Worm (Caenorhabditis elegans) whole organism, young adult: Measurements from ENCODE around the gene F26F4.8.

Source experiments
- B0261.1 ChIP-seq: sonication (generic microtip); optimal IDR thresholded peaks from 2 replicates; lab custom pipeline; 2016; ENCODE audit warnings: mild to moderate bottlenecking, missing genetic modification characterization, moderate library complexity, missing compliant biosample characterization
- B0336.3 ChIP-seq: fragments of 200-800 bp; sonication (Bioruptor generic); IDR thresholded peaks from 2 replicates; pipeline ENCODE4 v1.3.6; 2022; ENCODE audit warnings: missing genetic modification characterization, missing compliant biosample characterization
- F10E7.11 ChIP-seq: sonication (generic microtip); optimal IDR thresholded peaks from 2 replicates; lab custom pipeline; 2017; ENCODE audit warnings: mild to moderate bottlenecking, missing genetic modification characterization, moderate library complexity, missing compliant biosample characterization
- F33H1.4 ChIP-seq: fragments of 200-800 bp; sonication (Bioruptor generic); IDR thresholded peaks from 2 replicates; pipeline ENCODE4 v1.3.6; 2022; ENCODE audit warnings: missing genetic modification reagents, missing genetic modification characterization, missing compliant biosample characterization
- F57C9.4 ChIP-seq: sonication (generic microtip); optimal IDR thresholded peaks from 2 replicates; lab custom pipeline; 2017; ENCODE audit warnings: mild to moderate bottlenecking, missing genetic modification characterization, missing compliant biosample characterization
- Y67H2A.10 ChIP-seq: fragments of 200-800 bp; sonication (Bioruptor generic); conservative IDR thresholded peaks from 2 replicates; pipeline ENCODE4 v1.3.6; 2022; ENCODE audit warnings: missing genetic modification reagents, missing genetic modification characterization, missing compliant biosample characterization
- attf-5 ChIP-seq: fragments of 200-800 bp; sonication (Bioruptor generic); optimal IDR thresholded peaks from 2 replicates; lab custom pipeline; 2018; ENCODE audit warnings: mild to moderate bottlenecking, missing genetic modification characterization, missing compliant biosample characterization
- bed-1 ChIP-seq: fragments of 200-800 bp; sonication (Bioruptor generic); IDR thresholded peaks from 2 replicates; pipeline ENCODE4 v1.3.6; 2022; ENCODE audit warnings: missing genetic modification reagents, missing genetic modification characterization, missing compliant biosample characterization
- bed-2 ChIP-seq: fragments of 200-800 bp; sonication (Bioruptor generic); IDR thresholded peaks from 2 replicates; pipeline ENCODE4 v1.3.6; 2022; ENCODE audit warnings: missing genetic modification reagents, missing genetic modification characterization, missing compliant biosample characterization
- ccch-3 ChIP-seq: fragments of 200-800 bp; sonication (Bioruptor generic); optimal IDR thresholded peaks from 2 replicates; lab custom pipeline; 2018; ENCODE audit warnings: mild to moderate bottlenecking, missing genetic modification characterization, missing compliant biosample characterization
- cebp-1 ChIP-seq, 2 experiments: fragments of 200-800 bp in 1 of 2; sonication (Bioruptor generic) in 1 of 2; sonication (generic microtip) in 1 of 2; IDR thresholded peaks in 1 of 2; optimal IDR thresholded peaks in 1 of 2; 2 replicates each; pipeline versions ENCODE4 v1.3.6 to Lab custom; 2017 to 2022; ENCODE audit warnings: missing compliant biosample characterization in 2 of 2, missing genetic modification characterization in 2 of 2, mild to moderate bottlenecking in 1 of 2, missing genetic modification reagents in 1 of 2, moderate library complexity in 1 of 2
- ceh-79 ChIP-seq: sonication (generic microtip); optimal IDR thresholded peaks from 2 replicates; lab custom pipeline; 2017; ENCODE audit warnings: mild to moderate bottlenecking, missing genetic modification characterization, missing compliant biosample characterization
- die-1 ChIP-seq: sonication (generic microtip); optimal IDR thresholded peaks from 2 replicates; lab custom pipeline; 2016; ENCODE audit warnings: missing genotype, mild to moderate bottlenecking, missing genetic modification characterization, missing compliant biosample characterization
- dox-1 ChIP-seq: fragments of 200-800 bp; sonication (Bioruptor generic); IDR thresholded peaks from 2 replicates; pipeline ENCODE4 v1.3.6; 2022; ENCODE audit warnings: missing genetic modification reagents, missing genetic modification characterization, missing compliant biosample characterization
- egl-18 ChIP-seq: fragments of 200-800 bp; sonication (Bioruptor generic); IDR thresholded peaks from 2 replicates; pipeline ENCODE4 v1.3.6; 2022; ENCODE audit warnings: missing genetic modification reagents, missing genetic modification characterization, missing compliant biosample characterization
- egrh-3 ChIP-seq: fragments of 200-800 bp; sonication (Bioruptor generic); IDR thresholded peaks from 2 replicates; pipeline ENCODE4 v1.3.6; 2022; ENCODE audit warnings: missing genetic modification reagents, missing genetic modification characterization, missing compliant biosample characterization
- him-1 ChIP-seq: sonication (generic microtip); optimal IDR thresholded peaks from 2 replicates; lab custom pipeline; 2016; ENCODE audit warnings: missing genotype, missing genetic modification reagents, missing genetic modification characterization, missing compliant biosample characterization
- hsf-1 ChIP-seq: fragments of 200-800 bp; sonication (Bioruptor generic); IDR thresholded peaks from 2 replicates; pipeline ENCODE4 v1.3.6; 2022; ENCODE audit warnings: missing genetic modification reagents, missing genetic modification characterization, missing compliant biosample characterization
- lag-1 ChIP-seq: fragments of 200-800 bp; sonication (Bioruptor generic); IDR thresholded peaks from 2 replicates; pipeline ENCODE4 v1.3.6; 2022; ENCODE audit warnings: missing genetic modification reagents, missing genetic modification characterization, missing compliant biosample characterization
- let-526 ChIP-seq: fragments of 200-800 bp; sonication (Bioruptor generic); IDR thresholded peaks from 2 replicates; pipeline ENCODE4 v1.3.6; 2022; ENCODE audit warnings: missing genetic modification reagents, missing genetic modification characterization, missing compliant biosample characterization
- lin-35 ChIP-seq, 3 experiments: fragments of 150-350 bp in 2 of 3; sonication (generic microtip) in 1 of 3; optimal IDR thresholded peaks; 2 replicates each; lab custom pipeline; 2014 to 2018; ENCODE audit warnings: missing biosample characterization in 3 of 3, missing genetic modification characterization in 3 of 3, missing genetic modification reagents in 3 of 3
- lin-40 ChIP-seq: sonication (generic microtip); optimal IDR thresholded peaks from 2 replicates; lab custom pipeline; 2016; ENCODE audit warnings: missing genetic modification characterization, mild to moderate bottlenecking, missing compliant biosample characterization, missing genotype, missing genetic modification reagents
- lir-1 ChIP-seq: fragments of 200-800 bp; sonication (Bioruptor generic); conservative IDR thresholded peaks from 2 replicates; pipeline ENCODE4 v1.3.6; 2022; ENCODE audit warnings: missing genetic modification reagents, missing genetic modification characterization, missing compliant biosample characterization
- madf-3 ChIP-seq: fragments of 200-800 bp; sonication (Bioruptor generic); IDR thresholded peaks from 2 replicates; pipeline ENCODE4 v1.3.6; 2022; ENCODE audit warnings: missing genetic modification reagents, missing genetic modification characterization, missing compliant biosample characterization
- madf-6 ChIP-seq: fragments of 200-800 bp; sonication (Bioruptor generic); IDR thresholded peaks from 2 replicates; pipeline ENCODE4 v1.3.6; 2022; ENCODE audit warnings: missing genetic modification reagents, missing genetic modification characterization, missing compliant biosample characterization
- madf-8 ChIP-seq: fragments of 200-800 bp; sonication (Bioruptor generic); conservative IDR thresholded peaks from 2 replicates; pipeline ENCODE4 v1.3.6; 2022; ENCODE audit warnings: missing genetic modification reagents, missing genetic modification characterization, missing compliant biosample characterization
- nfyb-1 ChIP-seq: fragments of 200-800 bp; sonication (Bioruptor generic); IDR thresholded peaks from 2 replicates; pipeline ENCODE4 v1.3.6; 2022; ENCODE audit warnings: missing genetic modification reagents, missing genetic modification characterization, missing compliant biosample characterization
- nhr-90 ChIP-seq: sonication (generic microtip); optimal IDR thresholded peaks from 2 replicates; lab custom pipeline; 2016; ENCODE audit warnings: missing genotype, mild to moderate bottlenecking, missing genetic modification characterization, missing compliant biosample characterization
- pbrm-1 ChIP-seq: fragments of 200-800 bp; sonication (Bioruptor generic); IDR thresholded peaks from 2 replicates; pipeline ENCODE4 v1.3.6; 2022; ENCODE audit warnings: missing genetic modification reagents, missing genetic modification characterization, missing compliant biosample characterization
- rcor-1 ChIP-seq: fragments of 200-800 bp; sonication (Bioruptor generic); IDR thresholded peaks from 2 replicates; pipeline ENCODE4 v1.3.6; 2022; ENCODE audit warnings: missing genetic modification reagents, missing genetic modification characterization, missing compliant biosample characterization
- snpc-1.1 ChIP-seq: sonication (generic microtip); optimal IDR thresholded peaks from 2 replicates; lab custom pipeline; 2017; ENCODE audit warnings: missing genetic modification characterization, mild to moderate bottlenecking, missing compliant biosample characterization, antibody characterized with exemption, moderate library complexity, missing genotype, missing genetic modification reagents; ENCODE audit not compliant: insufficient read depth
- snpc-1.3 ChIP-seq: sonication (generic microtip); optimal IDR thresholded peaks from 2 replicates; lab custom pipeline; 2017; ENCODE audit warnings: missing genetic modification characterization, mild to moderate bottlenecking, missing compliant biosample characterization, antibody characterized with exemption, moderate library complexity, missing genotype, missing genetic modification reagents; ENCODE audit not compliant: insufficient read depth
- snpc-4 ChIP-seq, 5 experiments: fragments of 150-350 bp in 1 of 5; sonication (generic microtip) in 4 of 5; optimal IDR thresholded peaks; 2 replicates each; lab custom pipeline; 2014 to 2018; ENCODE audit warnings: missing genetic modification characterization in 5 of 5, missing biosample characterization in 3 of 5, antibody characterized with exemption in 2 of 5, mild to moderate bottlenecking in 2 of 5, missing compliant biosample characterization in 2 of 5, missing genotype in 2 of 5, moderate library complexity in 2 of 5, missing genetic modification reagents in 1 of 5
- sptf-2 ChIP-seq: fragments of 200-800 bp; sonication (Bioruptor generic); optimal IDR thresholded peaks from 2 replicates; lab custom pipeline; 2018; ENCODE audit warnings: mild to moderate bottlenecking, missing genetic modification characterization, missing compliant biosample characterization
- xnd-1 ChIP-seq: sonication (generic microtip); optimal IDR thresholded peaks from 2 replicates; lab custom pipeline; 2016; ENCODE audit warnings: missing genotype, missing genetic modification reagents, missing genetic modification characterization, missing compliant biosample characterization
- ztf-22 ChIP-seq: fragments of 200-800 bp; sonication (Bioruptor generic); optimal IDR thresholded peaks from 2 replicates; lab custom pipeline; 2018; ENCODE audit warnings: mild to moderate bottlenecking, missing genetic modification characterization, moderate library complexity, missing compliant biosample characterization

F26F4.8 gene

DNA sequence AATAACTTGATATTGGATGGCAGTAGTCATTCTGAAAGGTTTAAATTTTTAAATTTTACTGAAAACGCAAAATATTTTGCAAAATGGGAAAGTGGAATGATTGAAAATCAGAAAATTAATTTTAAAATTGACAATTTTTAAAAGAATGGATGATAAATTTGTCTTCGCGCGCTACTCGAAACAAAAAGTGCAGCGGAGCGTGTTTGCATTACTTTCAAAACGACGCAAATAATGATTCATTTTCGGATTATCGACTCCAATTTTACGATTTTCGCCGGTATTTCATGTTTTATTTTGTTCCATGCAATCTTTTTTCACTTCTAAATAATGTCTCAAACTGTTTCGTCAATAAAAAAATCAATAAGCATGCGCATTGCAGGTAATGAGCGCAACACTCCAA is 27.0 kb downstream of the F26F4.8 start, which contains the start of the genes tost-1 and arx-6 (continued):
- TF ChIP-seq lag-1 (GFP tag; lab: Robert Waterston, UW) (no peak), madf-6 (GFP tag; lab: Robert Waterston, UW) (peak; percentile 63), B0261.1 (no peak), lin-40 (tag; lab: Kevin White, UChicago) (no peak), sptf-2 (GFP tag; lab: Kevin White, UChicago) (no peak), ceh-79 (tag; lab: Kevin White, UChicago) (no peak), egrh-3 (GFP tag; lab: Robert Waterston, UW) (no peak), snpc-1.1 (no peak), let-526 (GFP tag; lab: Robert Waterston, UW) (no peak), snpc-1.3 (tag; lab: Kevin White, UChicago) (no peak), F57C9.4 (tag; lab: Kevin White, UChicago) (no peak), egl-18 (no peak), bed-1 (GFP tag; lab: Robert Waterston, UW) (no peak), hsf-1 (GFP tag; lab: Robert Waterston, UW) (no peak), ccch-3 (GFP tag; lab: Kevin White, UChicago) (no peak), F10E7.11 (no peak), dox-1 (GFP tag; lab: Robert Waterston, UW) (0 out of 2 replicates have a peak, but pooled peaks have one; percentile 11), Y67H2A.10 (GFP tag; lab: Robert Waterston, UW) (no peak), madf-3 (GFP tag; lab: Robert Waterston, UW) (no peak), ztf-22 (no peak), B0336.3 (GFP tag; lab: Robert Waterston, UW) (no peak), lin-35 (GFP tag; optimal IDR thresholded peaks at IDR 0.05; lab: Kevin White, UChicago) (peak in 1 of 3 experiments; percentile 52), pbrm-1 (GFP tag; lab: Robert Waterston, UW) (no peak), attf-5 (GFP tag; lab: Kevin White, UChicago) (no peak), lir-1 (no peak), him-1 (peak; percentile 15), cebp-1 (GFP tag; IDR thresholded peaks at IDR 0.05; lab: Robert Waterston, UW) (no peak), cebp-1 (tag; optimal IDR thresholded peaks at IDR 0.05; lab: Kevin White, UChicago) (no peak), F33H1.4 (GFP tag; lab: Robert Waterston, UW) (0 out of 2 replicates have a peak, but pooled peaks have one; percentile 18), xnd-1 (no peak), madf-8 (GFP tag; lab: Robert Waterston, UW) (no peak), snpc-4 (GFP tag; optimal IDR thresholded peaks at IDR 0.05; lab: Kevin White, UChicago) (no peak), snpc-4 (tag; optimal IDR thresholded peaks at IDR 0.05; lab: Kevin White, UChicago) (no peak), bed-2 (no peak), nhr-90 (tag; lab: Kevin White, UChicago) (no peak), nfyb-1 (GFP tag; lab: Robert Waterston, UW) (no peak), rcor-1 (GFP tag; lab: Robert Waterston, UW) (no peak)
- TF ChIP-seq, all 124 proteins: peak for 11

DNA sequence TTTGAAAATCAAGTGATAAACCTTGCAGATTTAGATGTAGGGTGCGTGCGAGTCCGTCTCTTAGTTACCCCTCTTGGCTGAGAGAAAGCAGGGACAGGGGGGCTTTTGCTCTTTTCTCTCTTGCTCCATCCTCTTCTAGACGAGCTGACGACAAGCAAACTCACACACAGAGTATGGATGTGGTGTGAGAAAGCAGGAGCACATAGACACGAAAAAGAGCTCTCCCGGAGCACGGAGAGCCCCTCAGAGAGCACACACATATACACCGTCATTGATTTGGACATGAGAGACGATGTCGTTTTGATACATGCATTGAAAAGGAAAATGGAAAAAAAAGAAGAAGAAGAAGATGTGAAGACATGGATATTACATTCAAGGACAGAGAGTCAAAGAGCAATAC is 29.6 kb downstream of the F26F4.8 start:
- TF ChIP-seq lin-35 (GFP tag; optimal IDR thresholded peaks at IDR 0.05; lab: Kevin White, UChicago): peak in 1 of 3 experiments; percentile 61
- no peak for TF ChIP-seq die-1 (tag; lab: Kevin White, UChicago)
